Worm (Caenorhabditis elegans): ENCODE measurements around the gene ugt-37.

- TF ChIP-seq W03F9.2 (tag; optimal IDR thresholded peaks at IDR 0.05) (no peak), him-1 (tag; optimal IDR thresholded peaks at IDR 0.05) (no peak), dao-5 (tag; optimal IDR thresholded peaks at IDR 0.05) (no peak)
Measured at ce11 chrV:7136859-7137258, 8.3 kb downstream of the ugt-37 start.
